Worm (Caenorhabditis elegans) whole organism, young adult: ENCODE results near the gene C17A2.4.

ENCODE experiments used
- F52B5.7 ChIP-seq: sonication (generic microtip); optimal IDR thresholded peaks from 2 replicates; lab custom pipeline; 2016; ENCODE audit warnings: mild to moderate bottlenecking, missing genetic modification characterization, missing compliant biosample characterization
- Y79H2A.3 ChIP-seq: fragments of 200-800 bp; sonication (Bioruptor generic); conservative IDR thresholded peaks from 2 replicates; pipeline ENCODE4 v1.3.6; 2022; ENCODE audit warnings: missing genetic modification reagents, missing genetic modification characterization, missing compliant biosample characterization

Gene C17A2.4

ce11 chrII:3879945-3880344 is 40.3 kb downstream of the C17A2.4 start, which contains the start of gene nhr-166:
Gene nhr-166, plus strand, starts transcription at chrII:3880245.
- TF ChIP-seq Y79H2A.3 (no peak), F52B5.7 (no peak)
